Fruit fly (Drosophila melanogaster) whole organism, adult: ENCODE data around the gene CG33939.

Experiments used
- CG11617 ChIP-seq: fragments of 200-800 bp; sonication (Bioruptor generic); optimal IDR thresholded peaks from 2 replicates; lab custom pipeline; 2017; ENCODE audit warnings: mild to moderate bottlenecking, missing biosample characterization, missing genetic modification reagents, missing genetic modification characterization
- CG12768 ChIP-seq: fragments of 200-800 bp; sonication (Bioruptor generic); optimal IDR thresholded peaks from 2 replicates; lab custom pipeline; 2017; ENCODE audit warnings: missing biosample characterization, missing genetic modification characterization, mild to moderate bottlenecking, moderate library complexity, missing genetic modification reagents
- CG14711 ChIP-seq: fragments of 200-800 bp; sonication (Bioruptor generic); optimal IDR thresholded peaks from 2 replicates; lab custom pipeline; 2018; ENCODE audit warnings: missing biosample characterization, mild to moderate bottlenecking, missing genetic modification characterization, moderate library complexity
- CG1620 ChIP-seq: fragments of 200-800 bp; sonication (Bioruptor generic); optimal IDR thresholded peaks from 2 replicates; lab custom pipeline; 2016; ENCODE audit warnings: missing biosample characterization, missing genetic modification characterization
- CG33017 ChIP-seq: fragments of 200-800 bp; sonication (Bioruptor generic); optimal IDR thresholded peaks from 2 replicates; lab custom pipeline; 2018; ENCODE audit warnings: missing biosample characterization, mild to moderate bottlenecking, missing genetic modification characterization, moderate library complexity
- CG5204 ChIP-seq: fragments of 200-800 bp; sonication (Bioruptor generic); optimal IDR thresholded peaks from 2 replicates; lab custom pipeline; 2016; ENCODE audit warnings: missing biosample characterization, missing genetic modification characterization
- CG7101 ChIP-seq: fragments of 200-800 bp; sonication (Bioruptor generic); optimal IDR thresholded peaks from 2 replicates; lab custom pipeline; 2018; ENCODE audit warnings: missing biosample characterization, mild to moderate bottlenecking, missing genetic modification characterization, moderate library complexity
- Clk ChIP-seq: fragments of 200-800 bp; sonication (Bioruptor generic); optimal IDR thresholded peaks from 2 replicates; lab custom pipeline; 2017; ENCODE audit warnings: missing biosample characterization, missing genetic modification characterization
- pad ChIP-seq: fragments of 200-800 bp; sonication (Bioruptor generic); optimal IDR thresholded peaks from 3 replicates; lab custom pipeline; 2017; ENCODE audit warnings: missing biosample characterization, missing genetic modification characterization, mild to moderate bottlenecking, moderate library complexity, missing genetic modification reagents
- tj ChIP-seq: fragments of 200-800 bp; sonication (Bioruptor generic); optimal IDR thresholded peaks from 3 replicates; lab custom pipeline; 2017; ENCODE audit warnings: missing biosample characterization, mild to moderate bottlenecking, missing genetic modification characterization, moderate library complexity

DNA sequence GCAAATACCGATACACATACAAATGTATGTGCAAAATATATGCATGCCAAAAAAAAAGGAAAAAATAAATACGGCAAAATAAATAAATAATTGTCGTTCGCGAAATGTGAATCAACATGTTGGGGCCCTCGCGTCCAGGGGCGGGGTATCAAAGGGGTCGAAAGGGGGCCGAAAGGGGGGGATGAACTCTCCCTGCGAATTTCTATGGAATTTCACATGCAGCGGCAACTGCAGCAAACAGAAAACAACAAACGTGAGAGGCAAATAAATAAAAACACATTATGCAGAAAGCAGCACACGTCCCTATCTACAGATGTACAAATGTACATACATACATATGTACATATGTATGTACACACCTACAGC, 25.2 kb downstream of the CG33939 start:
- TF ChIP-seq CG12768 (no peak), CG14711 (tag; lab: Kevin White, UChicago) (no peak), CG33017 (tag; lab: Kevin White, UChicago) (no peak), CG5204 (GFP tag; lab: Kevin White, UChicago) (no peak), CG7101 (no peak), CG1620 (GFP tag; lab: Kevin White, UChicago) (no peak), CG11617 (no peak), pad (GFP tag; lab: Kevin White, UChicago) (no peak), Clk (GFP tag; lab: Kevin White, UChicago) (no peak), tj (GFP tag; lab: Kevin White, UChicago) (no peak)
